Worm (Caenorhabditis elegans) whole organism, L1 larva: ENCODE data around the gene D1086.19.

Source experiments
- ama-1 ChIP-seq: fragments of 150-350 bp; optimal IDR thresholded peaks from 2 replicates; lab custom pipeline; 2014
- egl-27 ChIP-seq, 2 experiments: fragments of 150-350 bp in 1 of 2; sonication (generic microtip); optimal IDR thresholded peaks; 3 replicates each; lab custom pipeline; 2017 to 2018; ENCODE audit warnings: missing biosample characterization in 2 of 2, missing genetic modification characterization in 2 of 2, missing genetic modification reagents in 2 of 2
- lin-13 ChIP-seq: fragments of 150-350 bp; optimal IDR thresholded peaks from 2 replicates; lab custom pipeline; 2014; ENCODE audit warnings: missing biosample characterization, missing genetic modification reagents, missing genetic modification characterization
- mab-9 ChIP-seq: fragments of 200-800 bp; sonication (Bioruptor generic); IDR thresholded peaks from 2 replicates; pipeline ENCODE4 v1.3.6; 2022; ENCODE audit warnings: missing genetic modification reagents, missing genetic modification characterization, missing compliant biosample characterization
- nhr-11 ChIP-seq: fragments of 150-350 bp; optimal IDR thresholded peaks from 2 replicates; lab custom pipeline; 2014; ENCODE audit warnings: missing biosample characterization, missing genetic modification characterization
- nhr-28 ChIP-seq: fragments of 150-350 bp; optimal IDR thresholded peaks from 2 replicates; lab custom pipeline; 2014; ENCODE audit warnings: missing biosample characterization, missing genetic modification characterization
- nhr-77 ChIP-seq: fragments of 150-350 bp; optimal IDR thresholded peaks from 2 replicates; lab custom pipeline; 2014; ENCODE audit warnings: missing biosample characterization, missing genetic modification characterization
- zag-1 ChIP-seq: fragments of 150-350 bp; optimal IDR thresholded peaks from 2 replicates; lab custom pipeline; 2014; ENCODE audit warnings: missing biosample characterization, missing genetic modification characterization

DNA sequence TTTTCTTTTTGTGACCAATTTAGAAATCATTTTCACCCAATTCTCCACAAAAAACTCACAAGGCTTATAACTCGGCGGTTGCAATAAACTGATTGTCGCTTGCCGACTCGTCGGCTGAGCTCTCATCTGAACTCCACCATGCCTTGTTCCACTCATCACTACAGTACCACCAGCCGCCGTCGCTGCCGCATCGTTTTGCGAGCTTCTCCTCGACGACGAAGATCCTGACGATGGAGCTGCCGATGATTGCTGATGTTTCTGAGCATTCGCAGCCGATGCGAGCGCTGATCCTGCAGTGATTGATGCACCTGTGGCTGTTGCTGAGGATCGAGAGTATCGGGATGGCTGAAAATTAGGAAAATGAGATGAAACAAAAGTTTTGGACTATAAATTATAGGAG, 32.5 kb downstream of the D1086.19 start:
- no peak for TF ChIP-seq nhr-77
- TF ChIP-seq nhr-11 (tag; lab: Kevin White, UChicago): no peak
- no peak for TF ChIP-seq ama-1
- no peak for TF ChIP-seq egl-27 (tag; optimal IDR thresholded peaks at IDR 0.05; lab: Kevin White, UChicago)
- TF ChIP-seq zag-1 (tag; lab: Kevin White, UChicago): no peak
- TF ChIP-seq nhr-28 (tag; lab: Kevin White, UChicago): no peak
- TF ChIP-seq lin-13 (GFP tag; lab: Kevin White, UChicago): no peak
- no peak for TF ChIP-seq mab-9
